Worm (Caenorhabditis elegans) whole organism, late embryonic: ENCODE data around the gene pud-1.1.

Experiments
- T23F11.4 ChIP-seq: fragments of 200-800 bp; sonication (Bioruptor generic); optimal IDR thresholded peaks from 2 replicates; lab custom pipeline; 2018; ENCODE audit warnings: mild to moderate bottlenecking, missing genetic modification characterization, missing compliant biosample characterization
- ceh-19 ChIP-seq: fragments of 200-800 bp; sonication (Bioruptor generic); optimal IDR thresholded peaks from 2 replicates; lab custom pipeline; 2018; ENCODE audit warnings: mild to moderate bottlenecking, missing genetic modification characterization, missing compliant biosample characterization
- npax-4 ChIP-seq: sonication (generic microtip); optimal IDR thresholded peaks from 2 replicates; lab custom pipeline; 2016; ENCODE audit warnings: missing genetic modification characterization, missing compliant biosample characterization
- rnt-1 ChIP-seq: sonication (generic microtip); optimal IDR thresholded peaks from 2 replicates; lab custom pipeline; 2016; ENCODE audit warnings: missing genetic modification characterization, missing compliant biosample characterization
- sdc-2 ChIP-seq: sonication (generic microtip); optimal IDR thresholded peaks from 2 replicates; lab custom pipeline; 2016; ENCODE audit warnings: missing genotype, missing genetic modification characterization, missing compliant biosample characterization

- TF ChIP-seq sdc-2 (tag; lab: Kevin White, UChicago) (no peak), T23F11.4 (no peak), ceh-19 (GFP tag; lab: Kevin White, UChicago) (no peak), rnt-1 (tag; lab: Kevin White, UChicago) (no peak), npax-4 (tag; lab: Kevin White, UChicago) (no peak)
Measured at ce11 chrV:2300905-2301304, 29.3 kb upstream of the pud-1.1 start, which contains the start of gene Y19D10B.8.
